Fruit fly (Drosophila melanogaster) whole organism, wandering third instar larva: Measurements from ENCODE around the gene BCAS2.

ENCODE experiments used
- Abd-B ChIP-seq: fragments of >200 bp; optimal IDR thresholded peaks from 2 replicates; lab custom pipeline; 2017; ENCODE audit warnings: missing biosample characterization, missing genetic modification characterization
- CG32264 ChIP-seq: fragments of 200-800 bp; sonication (Bioruptor generic); optimal IDR thresholded peaks from 2 replicates; lab custom pipeline; 2016; ENCODE audit warnings: missing biosample characterization, missing genetic modification characterization
- CG9705 ChIP-seq: fragments of 200-800 bp; sonication (Bioruptor generic); optimal IDR thresholded peaks from 2 replicates; lab custom pipeline; 2018; ENCODE audit warnings: missing biosample characterization, mild to moderate bottlenecking, missing genetic modification characterization
- CrebA ChIP-seq: fragments of 200-800 bp; sonication (Bioruptor generic); optimal IDR thresholded peaks from 2 replicates; lab custom pipeline; 2016; ENCODE audit warnings: missing biosample characterization, mild to moderate bottlenecking, missing genetic modification characterization, borderline replicate concordance
- Dfd ChIP-seq: fragments of >200 bp; optimal IDR thresholded peaks from 2 replicates; lab custom pipeline; 2017; ENCODE audit warnings: missing biosample characterization, missing genetic modification characterization
- Dif ChIP-seq: fragments of 200-275, 200-300 bp; sonication (Bioruptor generic); optimal IDR thresholded peaks from 2 replicates; lab custom pipeline; 2018; ENCODE audit warnings: missing biosample characterization, missing genetic modification characterization; ENCODE audit not compliant: partially characterized antibody
- GATAd ChIP-seq: sonication (Bioruptor generic); optimal IDR thresholded peaks from 2 replicates; lab custom pipeline; 2016; ENCODE audit warnings: missing biosample characterization, missing genetic modification characterization
- HLH106 ChIP-seq: fragments of 200-800 bp; optimal IDR thresholded peaks from 3 replicates; lab custom pipeline; 2019; ENCODE audit warnings: missing biosample characterization, mild to moderate bottlenecking, missing genetic modification characterization, moderate library complexity
- Hnf4 ChIP-seq: fragments of 200-800 bp; sonication (Bioruptor generic); optimal IDR thresholded peaks from 2 replicates; lab custom pipeline; 2016; ENCODE audit warnings: missing biosample characterization, mild to moderate bottlenecking, missing genetic modification characterization
- Hr78 ChIP-seq: fragments of >200 bp; optimal IDR thresholded peaks from 2 replicates; lab custom pipeline; 2017; ENCODE audit warnings: missing biosample characterization, missing genetic modification characterization
- Hr83 ChIP-seq: fragments of 200-300 bp; sonication (Bioruptor generic); optimal IDR thresholded peaks from 2 replicates; lab custom pipeline; 2016; ENCODE audit warnings: missing biosample characterization, mild to moderate bottlenecking, missing genetic modification characterization, moderate library complexity; ENCODE audit not compliant: poor library complexity, severe bottlenecking
- Jra ChIP-seq: sonication (Bioruptor generic); optimal IDR thresholded peaks from 2 replicates; lab custom pipeline; 2016; ENCODE audit warnings: missing biosample characterization, missing genetic modification characterization
- Mio ChIP-seq: sonication (Bioruptor generic); optimal IDR thresholded peaks from 2 replicates; lab custom pipeline; 2016; ENCODE audit warnings: missing biosample characterization, missing genetic modification characterization
- Myc ChIP-seq: fragments of >200 bp; optimal IDR thresholded peaks from 2 replicates; lab custom pipeline; 2017
- N ChIP-seq: fragments of >200 bp; optimal IDR thresholded peaks from 2 replicates; lab custom pipeline; 2018; ENCODE audit warnings: missing biosample characterization, missing external identifiers, missing genetic modification characterization
- OdsH ChIP-seq: fragments of 200-800 bp; sonication (Bioruptor generic); optimal IDR thresholded peaks from 2 replicates; lab custom pipeline; 2016; ENCODE audit warnings: missing biosample characterization, mild to moderate bottlenecking, missing genetic modification characterization
- Rel ChIP-seq, 2 experiments: fragments of 200-800 bp; sonication (Bioruptor generic) in 1 of 2; optimal IDR thresholded peaks; 2 replicates in 1 of 2; 3 replicates in 1 of 2; lab custom pipeline; 2016 to 2019; ENCODE audit warnings: mild to moderate bottlenecking in 2 of 2, missing biosample characterization in 2 of 2, missing genetic modification characterization in 2 of 2, moderate library complexity in 1 of 2
- Sp1 ChIP-seq: fragments of 200-800 bp; sonication (Bioruptor generic); optimal IDR thresholded peaks from 3 replicates; lab custom pipeline; 2019; ENCODE audit warnings: missing biosample characterization, mild to moderate bottlenecking, missing genetic modification characterization, moderate library complexity
- Vsx2 ChIP-seq: fragments of 200-300, 225-300 bp; sonication (Bioruptor generic); optimal IDR thresholded peaks from 2 replicates; lab custom pipeline; 2018; ENCODE audit warnings: missing biosample characterization, missing genetic modification characterization; ENCODE audit not compliant: partially characterized antibody
- br ChIP-seq: fragments of 200-800 bp; sonication (Bioruptor generic); optimal IDR thresholded peaks from 2 replicates; lab custom pipeline; 2016; ENCODE audit warnings: missing biosample characterization, missing genetic modification characterization
- brk ChIP-seq: fragments of 200-800 bp; sonication (Bioruptor generic); optimal IDR thresholded peaks from 2 replicates; lab custom pipeline; 2016; ENCODE audit warnings: missing biosample characterization, mild to moderate bottlenecking, missing genetic modification characterization
- dl ChIP-seq, 2 experiments: fragments of 175-275, 200-275 bp in 1 of 2; fragments of 200-275 bp in 1 of 2; sonication (Bioruptor generic); optimal IDR thresholded peaks; lab custom pipeline; 2018; ENCODE audit warnings: mild to moderate bottlenecking in 2 of 2, missing biosample characterization in 2 of 2, missing genetic modification characterization in 2 of 2, moderate library complexity in 2 of 2; ENCODE audit not compliant: partially characterized antibody in 2 of 2, insufficient read depth in 1 of 2
- dmrt93B ChIP-seq: fragments of 200-800 bp; sonication (Bioruptor generic); optimal IDR thresholded peaks from 2 replicates; lab custom pipeline; 2018; ENCODE audit warnings: missing biosample characterization, mild to moderate bottlenecking, missing genetic modification characterization
- dsf ChIP-seq: sonication (Bioruptor generic); optimal IDR thresholded peaks from 2 replicates; lab custom pipeline; 2016; ENCODE audit warnings: missing biosample characterization, missing genetic modification characterization, borderline replicate concordance
- ey ChIP-seq: fragments of 200-800 bp; sonication (Bioruptor generic); optimal IDR thresholded peaks from 2 replicates; lab custom pipeline; 2016; ENCODE audit warnings: missing biosample characterization, missing genetic modification characterization
- foxo ChIP-seq, 2 experiments: fragments of 200-800 bp; sonication (Bioruptor generic); optimal IDR thresholded peaks; 2 replicates in 1 of 2; 3 replicates in 1 of 2; lab custom pipeline; 2016 to 2017; ENCODE audit warnings: missing biosample characterization in 2 of 2, missing genetic modification characterization in 2 of 2
- fru ChIP-seq: fragments of 200-800 bp; sonication (Bioruptor generic); optimal IDR thresholded peaks from 3 replicates; lab custom pipeline; 2016; ENCODE audit warnings: missing biosample characterization, mild to moderate bottlenecking, missing genetic modification characterization
- h ChIP-seq: fragments of 200-800 bp; sonication (Bioruptor generic); optimal IDR thresholded peaks from 3 replicates; lab custom pipeline; 2016; ENCODE audit warnings: missing biosample characterization, mild to moderate bottlenecking, missing genetic modification characterization
- jim ChIP-seq: fragments of 175-275, 200-325 bp; sonication (Bioruptor generic); optimal IDR thresholded peaks from 2 replicates; lab custom pipeline; 2016; ENCODE audit warnings: missing biosample characterization, mild to moderate bottlenecking, missing genetic modification characterization
- lola ChIP-seq: fragments of >200 bp; optimal IDR thresholded peaks from 2 replicates; lab custom pipeline; 2017; ENCODE audit warnings: missing biosample characterization, missing genetic modification characterization
- pan ChIP-seq: fragments of >200 bp; optimal IDR thresholded peaks from 2 replicates; lab custom pipeline; 2017
- psq ChIP-seq: fragments of 200-800 bp; sonication (Bioruptor generic); optimal IDR thresholded peaks from 3 replicates; lab custom pipeline; 2017; ENCODE audit warnings: missing biosample characterization, mild to moderate bottlenecking, missing genetic modification characterization, moderate library complexity
- rgr ChIP-seq: fragments of 200-800 bp; sonication (Bioruptor generic); optimal IDR thresholded peaks from 3 replicates; lab custom pipeline; 2016; ENCODE audit warnings: missing biosample characterization, mild to moderate bottlenecking, missing genetic modification characterization
- sage ChIP-seq: fragments of 200-800 bp; sonication (Bioruptor generic); optimal IDR thresholded peaks from 2 replicates; lab custom pipeline; 2016; ENCODE audit warnings: missing biosample characterization, mild to moderate bottlenecking, missing genetic modification characterization
- sv ChIP-seq: fragments of 200-800 bp; sonication (Bioruptor generic); optimal IDR thresholded peaks from 3 replicates; lab custom pipeline; 2016; ENCODE audit warnings: missing biosample characterization, missing genetic modification characterization
- tai ChIP-seq: sonication (Bioruptor generic); optimal IDR thresholded peaks from 2 replicates; lab custom pipeline; 2016; ENCODE audit warnings: missing biosample characterization, missing genetic modification characterization
- usp ChIP-seq: fragments of >200 bp; optimal IDR thresholded peaks from 2 replicates; lab custom pipeline; 2017; ENCODE audit warnings: missing biosample characterization, missing genetic modification characterization
- woc ChIP-seq: sonication (Bioruptor generic); optimal IDR thresholded peaks from 2 replicates; lab custom pipeline; 2016; ENCODE audit warnings: missing biosample characterization, mild to moderate bottlenecking, missing genetic modification characterization

The BCAS2 gene

dm6 chr3R:27920883-27921282 is 1.3 kb downstream of the BCAS2 start, which contains the start of gene CG12259:
Gene CG12259, minus strand, starts transcription at chr3R:27921089.
- no peak for TF ChIP-seq sage (GFP tag; lab: Kevin White, UChicago)
- TF ChIP-seq woc, result peak; percentile 6

dm6 chr3R:27919385-27919789 is 2.8 kb downstream of the BCAS2 start, which contains the start of gene Boh1:
Gene Boh1, minus strand, starts transcription at chr3R:27919460.
- TF ChIP-seq dl (GFP tag; optimal IDR thresholded peaks at IDR 0.05; lab: Kevin White, UChicago; ENCODE audit: insufficient read depth in 1 of 2, partially characterized antibody in 2 of 2) (no peak), rgr (peak; percentile 53), HLH106 (peak; percentile 45), woc (peak; percentile 54), GATAd (GFP tag; lab: Kevin White, UChicago) (no peak), brk (GFP tag; lab: Kevin White, UChicago) (no peak), Mio (GFP tag; lab: Kevin White, UChicago) (no peak), jim (GFP tag; lab: Kevin White, UChicago) (no peak), OdsH (peak; percentile 28), Jra (GFP tag; lab: Kevin White, UChicago) (no peak), dmrt93B (GFP tag; lab: Kevin White, UChicago) (no peak), Dfd (GFP tag; lab: Kevin White, UChicago) (no peak), lola (GFP tag; lab: Kevin White, UChicago) (no peak), N (GFP tag; lab: Kevin White, UChicago) (no peak), h (GFP tag; lab: Kevin White, UChicago) (peak; percentile 27), Rel (GFP tag; optimal IDR thresholded peaks at IDR 0.05; lab: Kevin White, UChicago) (no peak), Rel (tag; optimal IDR thresholded peaks at IDR 0.05; lab: Kevin White, UChicago) (no peak), CG32264 (GFP tag; lab: Kevin White, UChicago) (no peak), Myc (lab: Kevin White, UChicago) (peak; percentile 92), tai (GFP tag; lab: Kevin White, UChicago) (no peak), sv (no peak), psq (GFP tag; lab: Kevin White, UChicago) (peak; percentile 14), CrebA (no peak), Vsx2 (GFP tag; lab: Kevin White, UChicago) (no peak), usp (GFP tag; lab: Kevin White, UChicago) (no peak), pan (lab: Kevin White, UChicago) (no peak), Sp1 (peak; percentile 41), dsf (no peak), Abd-B (GFP tag; lab: Kevin White, UChicago) (no peak), sage (GFP tag; lab: Kevin White, UChicago) (no peak), ey (GFP tag; lab: Kevin White, UChicago) (no peak), CG9705 (GFP tag; lab: Kevin White, UChicago) (no peak), Hr78 (GFP tag; lab: Kevin White, UChicago) (no peak), fru (GFP tag; lab: Kevin White, UChicago) (no peak), Hr83 (GFP tag; lab: Kevin White, UChicago) (no peak), foxo (GFP tag; optimal IDR thresholded peaks at IDR 0.05; lab: Kevin White, UChicago) (peak in 1 of 2 experiments; percentile 9), Hnf4 (GFP tag; lab: Kevin White, UChicago) (no peak), Dif (GFP tag; lab: Kevin White, UChicago) (no peak), br (GFP tag; lab: Kevin White, UChicago) (no peak)

- TF ChIP-seq psq (GFP tag; lab: Kevin White, UChicago) (peak; percentile 51), OdsH (peak; percentile 53), Hr83 (GFP tag; lab: Kevin White, UChicago) (peak; percentile 29), CG32264 (GFP tag; lab: Kevin White, UChicago) (no peak), fru (GFP tag; lab: Kevin White, UChicago) (peak; percentile 44), sv (no peak), Dfd (GFP tag; lab: Kevin White, UChicago) (no peak), br (GFP tag; lab: Kevin White, UChicago) (no peak), rgr (peak; percentile 58), woc (peak; percentile 43), tai (GFP tag; lab: Kevin White, UChicago) (no peak), h (GFP tag; lab: Kevin White, UChicago) (peak; percentile 64), Hnf4 (GFP tag; lab: Kevin White, UChicago) (no peak), Rel (GFP tag; optimal IDR thresholded peaks at IDR 0.05; lab: Kevin White, UChicago) (no peak), Rel (tag; optimal IDR thresholded peaks at IDR 0.05; lab: Kevin White, UChicago) (no peak), HLH106 (peak; percentile 75), foxo (GFP tag; optimal IDR thresholded peaks at IDR 0.05; lab: Kevin White, UChicago) (peak in 1 of 2 experiments; percentile 77), sage (GFP tag; lab: Kevin White, UChicago) (peak; percentile 33), Hr78 (GFP tag; lab: Kevin White, UChicago) (no peak), Sp1 (peak; percentile 61), dmrt93B (GFP tag; lab: Kevin White, UChicago) (peak; percentile 57), N (GFP tag; lab: Kevin White, UChicago) (no peak), Jra (GFP tag; lab: Kevin White, UChicago) (no peak), pan (lab: Kevin White, UChicago) (no peak), Myc (lab: Kevin White, UChicago) (peak; percentile 38)
These were observed 5.7 kb downstream of the BCAS2 start, which contains the start of the genes CG5003 and mRpS22 for dm6 chr3R:27916355-27917019. Gene CG5003, minus strand, starts transcription at chr3R:27916516. Gene mRpS22, plus strand, starts transcription at chr3R:27916908.
